Worm (Caenorhabditis elegans) whole organism, L3 larva: Measurements from ENCODE around the gene F54D8.6.
A peak's percentile ranks its signal among the peaks of the same experiment; 100 is the strongest.

Experiments
- R02D3.7 ChIP-seq: fragments of 150-350 bp; optimal IDR thresholded peaks from 2 replicates; lab custom pipeline; 2014; ENCODE audit warnings: missing biosample characterization, missing genetic modification characterization
- ZK546.5 ChIP-seq: sonication (generic microtip); optimal IDR thresholded peaks from 2 replicates; lab custom pipeline; 2017; ENCODE audit warnings: missing biosample characterization, missing genetic modification characterization
- ama-1 ChIP-seq: fragments of 150-350 bp; optimal IDR thresholded peaks from 2 replicates; lab custom pipeline; 2018
- ceh-28 ChIP-seq: fragments of 150-350 bp; optimal IDR thresholded peaks from 2 replicates; lab custom pipeline; 2014; ENCODE audit warnings: missing biosample characterization, missing genetic modification reagents, missing genetic modification characterization
- ceh-82 ChIP-seq: fragments of 150-350 bp; optimal IDR thresholded peaks from 2 replicates; lab custom pipeline; 2014; ENCODE audit warnings: missing biosample characterization, missing genetic modification characterization
- daf-12 ChIP-seq: fragments of 150-350 bp; optimal IDR thresholded peaks from 2 replicates; lab custom pipeline; 2014; ENCODE audit warnings: missing biosample characterization, missing genetic modification reagents, missing genetic modification characterization
- egl-27 ChIP-seq: sonication (generic microtip); optimal IDR thresholded peaks from 4 replicates; lab custom pipeline; 2017; ENCODE audit warnings: missing biosample characterization, missing genetic modification reagents, missing genetic modification characterization
- egl-5 ChIP-seq: fragments of 150-350 bp; optimal IDR thresholded peaks from 2 replicates; lab custom pipeline; 2017; ENCODE audit warnings: missing biosample characterization, missing genetic modification reagents, missing genetic modification characterization, inconsistent platforms
- elt-1 ChIP-seq: fragments of 150-350 bp; optimal IDR thresholded peaks from 2 replicates; lab custom pipeline; 2014; ENCODE audit warnings: missing biosample characterization, missing genetic modification characterization
- elt-2 ChIP-seq: sonication (generic microtip); optimal IDR thresholded peaks from 2 replicates; lab custom pipeline; 2016; ENCODE audit warnings: missing genetic modification reagents, mild to moderate bottlenecking, missing genetic modification characterization, missing compliant biosample characterization
- eor-1 ChIP-seq, 2 experiments: fragments of 150-350 bp; optimal IDR thresholded peaks; 2 replicates each; lab custom pipeline; 2014 to 2018; ENCODE audit warnings: missing biosample characterization in 2 of 2, missing genetic modification characterization in 2 of 2
- fkh-10 ChIP-seq: sonication (generic microtip); optimal IDR thresholded peaks from 2 replicates; lab custom pipeline; 2017; ENCODE audit warnings: missing biosample characterization, missing genetic modification reagents, missing genetic modification characterization
- fkh-2 ChIP-seq: fragments of 150-350 bp; optimal IDR thresholded peaks from 2 replicates; lab custom pipeline; 2014; ENCODE audit warnings: missing biosample characterization, missing genetic modification reagents, missing genetic modification characterization
- fos-1 ChIP-seq: fragments of 150-350 bp; optimal IDR thresholded peaks from 2 replicates; lab custom pipeline; 2014; ENCODE audit warnings: missing biosample characterization, missing genetic modification characterization
- hmg-11 ChIP-seq: sonication (generic microtip); optimal IDR thresholded peaks from 2 replicates; lab custom pipeline; 2016; ENCODE audit warnings: missing genetic modification characterization, missing compliant biosample characterization
- lin-15B ChIP-seq: fragments of 150-350 bp; optimal IDR thresholded peaks from 2 replicates; lab custom pipeline; 2014; ENCODE audit warnings: missing biosample characterization, missing genetic modification characterization
- lsy-12 ChIP-seq: sonication (generic microtip); optimal IDR thresholded peaks from 2 replicates; lab custom pipeline; 2016; ENCODE audit warnings: mild to moderate bottlenecking, missing genetic modification characterization, missing compliant biosample characterization
- mdl-1 ChIP-seq: fragments of 150-350 bp; optimal IDR thresholded peaks from 2 replicates; lab custom pipeline; 2014; ENCODE audit warnings: missing biosample characterization, missing genetic modification characterization
- mml-1 ChIP-seq: fragments of 150-350 bp; sonication (generic microtip); optimal IDR thresholded peaks from 3 replicates; lab custom pipeline; 2014; ENCODE audit warnings: missing biosample characterization, missing genetic modification characterization
- nhr-12 ChIP-seq: fragments of 150-350 bp; optimal IDR thresholded peaks from 2 replicates; lab custom pipeline; 2014; ENCODE audit warnings: missing biosample characterization, missing genetic modification characterization
- nhr-23 ChIP-seq: fragments of 150-350 bp; optimal IDR thresholded peaks from 2 replicates; lab custom pipeline; 2014; ENCODE audit warnings: missing biosample characterization, missing genetic modification reagents, missing genetic modification characterization
- nhr-237 ChIP-seq: fragments of 150-350 bp; optimal IDR thresholded peaks from 2 replicates; lab custom pipeline; 2014; ENCODE audit warnings: missing biosample characterization, missing genetic modification characterization
- nhr-43 ChIP-seq: sonication (generic microtip); optimal IDR thresholded peaks from 2 replicates; lab custom pipeline; 2016; ENCODE audit warnings: mild to moderate bottlenecking, missing genetic modification characterization, missing compliant biosample characterization; ENCODE audit not compliant: poor library complexity, severe bottlenecking
- nhr-76 ChIP-seq: fragments of 150-350 bp; sonication (generic microtip); optimal IDR thresholded peaks from 5 replicates; lab custom pipeline; 2014; ENCODE audit warnings: missing biosample characterization, missing genetic modification characterization
- nhr-77 ChIP-seq: fragments of 150-350 bp; optimal IDR thresholded peaks from 2 replicates; lab custom pipeline; 2014; ENCODE audit warnings: missing biosample characterization, missing genetic modification characterization
- pqm-1 ChIP-seq: fragments of 150-350 bp; optimal IDR thresholded peaks from 2 replicates; lab custom pipeline; 2017; ENCODE audit warnings: missing biosample characterization, missing genetic modification characterization, inconsistent platforms
- skn-1 ChIP-seq: fragments of 150-350 bp; optimal IDR thresholded peaks from 2 replicates; lab custom pipeline; 2014; ENCODE audit warnings: missing biosample characterization, missing genetic modification characterization
- tbx-2 ChIP-seq: sonication (generic microtip); optimal IDR thresholded peaks from 2 replicates; lab custom pipeline; 2016; ENCODE audit warnings: mild to moderate bottlenecking, missing genetic modification characterization, missing compliant biosample characterization
- unc-62 ChIP-seq: fragments of 150-350 bp; sonication (generic microtip); optimal IDR thresholded peaks from 4 replicates; lab custom pipeline; 2014; ENCODE audit warnings: missing biosample characterization, missing genetic modification reagents, missing genetic modification characterization
- ztf-11 ChIP-seq: fragments of 150-350 bp; optimal IDR thresholded peaks from 2 replicates; lab custom pipeline; 2014; ENCODE audit warnings: missing biosample characterization, missing genetic modification characterization
- ztf-4 ChIP-seq: fragments of 150-350 bp; optimal IDR thresholded peaks from 2 replicates; lab custom pipeline; 2014; ENCODE audit warnings: missing biosample characterization, missing genetic modification characterization

F54D8.6 gene

ce11 chrIII:5141935-5142334 lies 39.1 kb downstream of the F54D8.6 start:
- TF ChIP-seq unc-62 (GFP tag; lab: Kevin White, UChicago) = peak; percentile 40
- TF ChIP-seq lsy-12 (tag; lab: Kevin White, UChicago) = no peak
- TF ChIP-seq tbx-2 (tag; lab: Kevin White, UChicago) = peak; percentile 90

- TF ChIP-seq tbx-2 (tag; lab: Kevin White, UChicago) = no peak
- no peak for TF ChIP-seq elt-2 (tag; lab: Kevin White, UChicago)
- TF ChIP-seq nhr-237 (tag; lab: Kevin White, UChicago) = no peak
- no peak for TF ChIP-seq ceh-82 (tag; lab: Kevin White, UChicago)
- TF ChIP-seq hmg-11 = no peak
Measured at ce11 chrIII:5143520-5143919, 40.7 kb downstream of the F54D8.6 start.

ce11 chrIII:5144169-5144568 lies 41.4 kb downstream of the F54D8.6 start:
- TF ChIP-seq tbx-2 (tag; lab: Kevin White, UChicago) (peak; percentile 84), nhr-23 (tag; lab: Kevin White, UChicago) (no peak), ZK546.5 (tag; lab: Kevin White, UChicago) (no peak)

- TF ChIP-seq fos-1 (tag; lab: Kevin White, UChicago) (no peak), elt-2 (tag; lab: Kevin White, UChicago) (peak; percentile 70)
Measured at ce11 chrIII:5145874-5146273, 43.1 kb downstream of the F54D8.6 start.

ce11 chrIII:5146749-5147148 lies 44.0 kb downstream of the F54D8.6 start:
- no peak for TF ChIP-seq nhr-43 (tag; lab: Kevin White, UChicago)
- no peak for TF ChIP-seq ceh-82 (tag; lab: Kevin White, UChicago)
- no peak for TF ChIP-seq skn-1 (tag; lab: Kevin White, UChicago)
- no peak for TF ChIP-seq unc-62 (GFP tag; lab: Kevin White, UChicago)
- TF ChIP-seq pqm-1 (tag; lab: Kevin White, UChicago) = peak; percentile 57
- TF ChIP-seq elt-2 (tag; lab: Kevin White, UChicago) = peak; percentile 88
- no peak for TF ChIP-seq nhr-76

- TF ChIP-seq nhr-237 (tag; lab: Kevin White, UChicago) (no peak), elt-2 (tag; lab: Kevin White, UChicago) (peak; percentile 52)
Measured at ce11 chrIII:5147445-5147844, 44.7 kb downstream of the F54D8.6 start.

ce11 chrIII:5149478-5149877 lies 46.7 kb downstream of the F54D8.6 start, which contains the start of gene Y54H5A.2:
Gene Y54H5A.2 (minus strand): TSS chrIII:5149578.
- TF ChIP-seq daf-12 (tag; lab: Kevin White, UChicago) (no peak), elt-2 (tag; lab: Kevin White, UChicago) (no peak), mdl-1 (tag; lab: Kevin White, UChicago) (no peak), R02D3.7 (no peak), fos-1 (tag; lab: Kevin White, UChicago) (no peak), fkh-10 (no peak), ama-1 (no peak), nhr-23 (tag; lab: Kevin White, UChicago) (no peak), elt-1 (tag; lab: Kevin White, UChicago) (no peak), ztf-4 (tag; lab: Kevin White, UChicago) (no peak), ztf-11 (tag; lab: Kevin White, UChicago) (no peak)

- TF ChIP-seq egl-27 (tag; lab: Kevin White, UChicago) (no peak), ceh-28 (no peak), mml-1 (tag; lab: Kevin White, UChicago) (no peak), eor-1 (tag; optimal IDR thresholded peaks at IDR 0.05; lab: Kevin White, UChicago) (no peak), ceh-82 (tag; lab: Kevin White, UChicago) (no peak), fos-1 (tag; lab: Kevin White, UChicago) (no peak), nhr-12 (tag; lab: Kevin White, UChicago) (no peak), fkh-2 (tag; lab: Kevin White, UChicago) (no peak), egl-5 (tag; lab: Kevin White, UChicago) (no peak), mdl-1 (tag; lab: Kevin White, UChicago) (no peak), nhr-77 (tag; lab: Kevin White, UChicago) (no peak), ZK546.5 (tag; lab: Kevin White, UChicago) (no peak), skn-1 (tag; lab: Kevin White, UChicago) (no peak), ztf-4 (tag; lab: Kevin White, UChicago) (no peak), lin-15B (no peak)
Measured at ce11 chrIII:5150012-5150411, 47.2 kb downstream of the F54D8.6 start.
